Fruit fly (Drosophila melanogaster): ENCODE measurements around the gene CG12155.

The CG12155 gene

DNA sequence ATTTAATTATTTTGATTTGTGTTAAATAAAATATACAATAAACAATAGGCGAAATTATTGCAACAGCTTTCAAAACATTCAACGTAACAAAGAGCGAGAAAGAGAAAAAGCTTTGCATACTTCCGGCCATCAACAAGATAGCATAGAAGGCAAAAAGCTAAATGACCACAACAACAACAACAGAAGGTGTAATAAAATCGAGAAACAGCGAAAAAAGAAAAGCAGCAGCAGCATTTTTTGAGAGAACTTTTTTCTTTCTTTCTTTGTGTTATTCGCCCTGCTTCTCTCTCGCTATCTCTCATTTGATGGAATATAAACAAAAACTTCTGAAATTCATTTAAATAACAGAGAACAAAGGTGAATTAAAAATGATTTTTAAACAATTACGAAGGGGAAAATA lies 34.3 kb upstream of the CG12155 start:
- TF ChIP-seq Trl (optimal IDR thresholded peaks at IDR 0.05) (peak in 1 of 2 experiments; percentile 8), Trl (GFP tag; optimal IDR thresholded peaks at IDR 0.05) (no peak), ci (GFP tag; IDR thresholded peaks at IDR 0.05) (no peak), CG2875 (GFP tag; optimal IDR thresholded peaks at IDR 0.05) (no peak), abd-A (tag; optimal IDR thresholded peaks at IDR 0.05) (peak; percentile 5), sens (GFP tag) (peak; percentile 43), CG4360 (GFP tag; IDR thresholded peaks at IDR 0.05) (peak; percentile 57; the same call in 1 of the 2 replicates), CG5180 (GFP tag; optimal IDR thresholded peaks at IDR 0.05) (no peak), insv (GFP tag; optimal IDR thresholded peaks at IDR 0.05) (no peak)

- TF ChIP-seq CG18599 (GFP tag; optimal IDR thresholded peaks at IDR 0.05): no peak
- TF ChIP-seq tio (GFP tag; optimal IDR thresholded peaks at IDR 0.05): no peak
- TF ChIP-seq ERR (GFP tag; optimal IDR thresholded peaks at IDR 0.05): no peak
- no peak for TF ChIP-seq CG1529 (GFP tag; optimal IDR thresholded peaks at IDR 0.05)
- TF ChIP-seq phol (tag; optimal IDR thresholded peaks at IDR 0.05): peak; percentile 33
- peak; percentile 69 for TF ChIP-seq CG3163 (GFP tag; optimal IDR thresholded peaks at IDR 0.05)
- no peak for TF ChIP-seq CG8290 (GFP tag; optimal IDR thresholded peaks at IDR 0.05)
- TF ChIP-seq CG8290 (tag; optimal IDR thresholded peaks at IDR 0.05): peak in 1 of 2 experiments; percentile 35
- TF ChIP-seq CG9437 (GFP tag; optimal IDR thresholded peaks at IDR 0.05): peak; percentile 68
- TF ChIP-seq sim (GFP tag; IDR thresholded peaks at IDR 0.05): 0 out of 2 replicates have a peak, but pooled peaks have one; percentile 9
- TF ChIP-seq Blimp-1 (GFP tag; optimal IDR thresholded peaks at IDR 0.05): no peak
- TF ChIP-seq ham (GFP tag; IDR thresholded peaks at IDR 0.05): no peak
- no peak for TF ChIP-seq CG17328 (GFP tag; IDR thresholded peaks at IDR 0.05)
- TF ChIP-seq chinmo (GFP tag; IDR thresholded peaks at IDR 0.05; ENCODE audit: partially characterized antibody): peak; percentile 66; the same call in 1 of the 4 replicates
- peak; percentile 92 for TF ChIP-seq CG7372 (GFP tag; IDR thresholded peaks at IDR 0.05)
- no peak for TF ChIP-seq ro (GFP tag; IDR thresholded peaks at IDR 0.05)
- no peak for TF ChIP-seq gem (tag; optimal IDR thresholded peaks at IDR 0.05)
- peak; percentile 78 to 87 for TF ChIP-seq Trl (optimal IDR thresholded peaks at IDR 0.05)
- TF ChIP-seq Trl (GFP tag; optimal IDR thresholded peaks at IDR 0.05): no peak
- peak; percentile 22 for TF ChIP-seq MTF-1 (GFP tag; optimal IDR thresholded peaks at IDR 0.05; ENCODE audit: borderline replicate concordance)
- no peak for TF ChIP-seq danr (GFP tag; IDR thresholded peaks at IDR 0.05)
- peak; percentile 49 for TF ChIP-seq nom (GFP tag; optimal IDR thresholded peaks at IDR 0.05)
- TF ChIP-seq caup (GFP tag; optimal IDR thresholded peaks at IDR 0.05; ENCODE audit: severe bottlenecking): no peak
- 0 out of 2 replicates have a peak, but pooled peaks have one; percentile 33 for TF ChIP-seq CG4360 (GFP tag; IDR thresholded peaks at IDR 0.05)
- peak; percentile 56 for TF ChIP-seq HLHmδ (GFP tag; optimal IDR thresholded peaks at IDR 0.05)
- TF ChIP-seq exex (tag; optimal IDR thresholded peaks at IDR 0.05): no peak
- TF ChIP-seq Ets97D (GFP tag; optimal IDR thresholded peaks at IDR 0.05): no peak
- peak; percentile 70 for TF ChIP-seq Med (GFP tag)
- TF ChIP-seq gce (GFP tag; IDR thresholded peaks at IDR 0.05): peak; percentile 31; the same call in 1 of the 3 replicates
- 0 out of 3 replicates have a peak, but pooled peaks have one; percentile 11 for TF ChIP-seq zfh1 (GFP tag; IDR thresholded peaks at IDR 0.05)
- TF ChIP-seq Asciz (GFP tag; optimal IDR thresholded peaks at IDR 0.05): peak; percentile 14
- peak; percentile 12 for TF ChIP-seq grau (tag; optimal IDR thresholded peaks at IDR 0.05)
- TF ChIP-seq Hr78 (GFP tag; optimal IDR thresholded peaks at IDR 0.05): peak in 1 of 2 experiments; percentile 11
- TF ChIP-seq Pdp1 (GFP tag; optimal IDR thresholded peaks at IDR 0.05): peak in 1 of 2 experiments; percentile 89
- TF ChIP-seq cg (GFP tag; optimal IDR thresholded peaks at IDR 0.05): peak; percentile 69
- 0 out of 2 replicates have a peak, but pooled peaks have one; percentile 26 for TF ChIP-seq rib (GFP tag; IDR thresholded peaks at IDR 0.05)
- TF ChIP-seq Rfx (GFP tag; IDR thresholded peaks at IDR 0.05): peak; percentile 5; the same call in 1 of the 2 replicates
- no peak for TF ChIP-seq CG33213 (GFP tag; optimal IDR thresholded peaks at IDR 0.05)
- 0 out of 3 replicates have a peak, but pooled peaks have one; percentile 30 for TF ChIP-seq CG2199 (GFP tag; IDR thresholded peaks at IDR 0.05)
- TF ChIP-seq CG9609 (GFP tag; optimal IDR thresholded peaks at IDR 0.05): no peak
- peak; percentile 24 for TF ChIP-seq CG10979 (tag; optimal IDR thresholded peaks at IDR 0.05)
- TF ChIP-seq vvl (GFP tag; IDR thresholded peaks at IDR 0.05): peak; percentile 25; the same call in 1 of the 2 replicates
These were observed 33.7 kb upstream of the CG12155 start for dm6 chrX:7694868-7695267.

All from whole organism, embryonic.